Worm (Caenorhabditis elegans) whole organism, early embryonic: ENCODE results near the gene C05E4.15.

Source experiments
- B0310.2 ChIP-seq: sonication (generic microtip); optimal IDR thresholded peaks from 2 replicates; lab custom pipeline; 2016; ENCODE audit warnings: mild to moderate bottlenecking, missing genetic modification characterization, missing compliant biosample characterization
- aly-1 ChIP-seq: sonication (generic microtip); optimal IDR thresholded peaks from 2 replicates; lab custom pipeline; 2016; ENCODE audit warnings: missing genetic modification characterization, missing compliant biosample characterization
- ama-1 ChIP-seq: fragments of 150-350 bp; optimal IDR thresholded peaks from 2 replicates; lab custom pipeline; 2014
- ceh-36 ChIP-seq: sonication (generic microtip); optimal IDR thresholded peaks from 2 replicates; lab custom pipeline; 2016; ENCODE audit warnings: missing genetic modification characterization, inconsistent platforms, missing compliant biosample characterization
- ets-7 ChIP-seq: sonication (generic microtip); optimal IDR thresholded peaks from 2 replicates; lab custom pipeline; 2016; ENCODE audit warnings: missing genotype, missing genetic modification characterization, missing compliant biosample characterization
- flt-1 ChIP-seq: fragments of 200-800 bp; sonication (Bioruptor generic); IDR thresholded peaks from 2 replicates; pipeline ENCODE4 v1.3.6; 2022; ENCODE audit warnings: missing genetic modification characterization, missing compliant biosample characterization
- hmg-4 ChIP-seq: fragments of 200-800 bp; sonication (Bioruptor generic); optimal IDR thresholded peaks from 2 replicates; lab custom pipeline; 2018; ENCODE audit warnings: mild to moderate bottlenecking, missing genetic modification characterization, missing compliant biosample characterization
- pes-1 ChIP-seq: fragments of 200-800 bp; sonication (Bioruptor generic); IDR thresholded peaks from 2 replicates; pipeline ENCODE4 v1.3.6; 2022; ENCODE audit warnings: missing genetic modification reagents, missing genetic modification characterization, missing compliant biosample characterization
- scrt-1 ChIP-seq: fragments of 200-800 bp; sonication (Bioruptor generic); IDR thresholded peaks from 2 replicates; pipeline ENCODE4 v1.3.6; 2022; ENCODE audit warnings: missing genetic modification characterization, missing compliant biosample characterization
- tbx-11 ChIP-seq: fragments of 200-800 bp; sonication (Bioruptor generic); IDR thresholded peaks from 2 replicates; pipeline ENCODE4 v1.3.6; 2022; ENCODE audit warnings: missing genetic modification characterization, missing compliant biosample characterization
- tbx-37 ChIP-seq: fragments of 200-800 bp; sonication (Bioruptor generic); conservative IDR thresholded peaks from 2 replicates; pipeline ENCODE4 v1.3.6; 2022; ENCODE audit warnings: missing genetic modification reagents, missing genetic modification characterization, missing compliant biosample characterization

DNA sequence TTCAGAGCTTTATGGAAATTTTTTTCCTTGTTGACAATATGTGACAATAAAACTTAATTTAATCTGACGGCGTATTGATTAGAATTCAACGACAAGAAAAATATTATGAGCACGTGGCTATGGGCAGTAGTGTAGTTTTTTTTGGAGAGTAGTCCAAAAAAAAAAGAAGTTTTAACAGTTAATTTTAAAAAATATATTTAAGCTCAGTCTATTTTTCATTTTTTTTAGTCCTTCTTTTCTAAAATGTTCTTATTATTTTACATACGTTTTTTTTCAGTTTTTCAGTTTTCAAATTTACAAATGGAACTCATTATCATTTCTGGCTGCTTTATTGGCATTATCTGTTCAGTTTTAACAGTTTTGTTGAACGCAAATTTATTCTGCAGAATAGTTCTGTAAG lies 52.3 kb downstream of the C05E4.15 start, which contains the start of gene srbc-39:
- TF ChIP-seq ama-1 (lab: Kevin White, UChicago) (no peak), tbx-37 (GFP tag; lab: Robert Waterston, UW) (no peak), ceh-36 (no peak), pes-1 (GFP tag; lab: Robert Waterston, UW) (no peak), tbx-11 (no peak), B0310.2 (no peak), ets-7 (tag; lab: Kevin White, UChicago) (no peak), hmg-4 (GFP tag; lab: Kevin White, UChicago) (no peak), scrt-1 (GFP tag; lab: Robert Waterston, UW) (no peak), flt-1 (GFP tag; lab: Robert Waterston, UW) (no peak), aly-1 (tag; lab: Kevin White, UChicago) (no peak)
